Worm (Caenorhabditis elegans): ENCODE data around the gene hlh-28.

The hlh-28 gene

DNA sequence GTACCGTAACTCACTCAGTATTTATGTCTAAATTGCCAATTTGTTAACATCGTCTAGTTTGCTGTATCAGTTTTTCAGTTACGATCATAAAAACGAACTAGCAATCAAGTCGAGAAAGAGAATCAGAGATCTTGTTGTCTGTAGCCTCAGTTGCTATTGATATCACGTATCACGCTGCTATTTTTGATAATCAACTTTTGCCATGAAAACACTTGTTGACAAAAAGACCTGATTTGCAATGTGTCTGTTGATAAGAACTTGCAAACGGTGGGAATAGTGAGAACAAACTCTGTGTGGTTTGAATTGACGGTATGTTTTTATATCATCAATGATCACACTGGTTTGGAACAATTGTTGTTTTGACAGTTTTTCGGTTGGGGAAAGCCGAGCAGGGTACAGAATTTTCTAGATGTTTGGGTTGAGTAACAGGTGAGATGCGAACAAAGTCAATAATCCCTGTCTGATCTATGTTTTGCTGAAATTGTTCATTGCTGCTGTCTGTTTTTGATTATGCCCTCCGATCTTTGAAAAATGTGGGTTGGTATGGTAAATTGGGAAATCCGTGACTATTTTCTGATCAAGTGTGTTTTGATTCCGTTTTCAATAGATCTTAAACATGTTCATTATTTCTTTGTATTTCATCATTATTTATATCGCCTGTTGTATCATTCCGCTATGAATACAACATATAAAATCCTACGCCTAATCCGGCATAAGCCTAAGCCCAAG is 41.6 kb upstream of the hlh-28 start:
- TF ChIP-seq hlh-30 (tag; optimal IDR thresholded peaks at IDR 0.05; ENCODE audit: insufficient read depth) = peak; percentile 18
- peak in 1 of 2 experiments; percentile 61 for TF ChIP-seq mdl-1 (tag; optimal IDR thresholded peaks at IDR 0.05)
- no peak for TF ChIP-seq daf-19 (GFP tag; conservative IDR thresholded peaks at IDR 0.05)
- TF ChIP-seq nhr-28 (tag; optimal IDR thresholded peaks at IDR 0.05) = peak; percentile 78
- TF ChIP-seq dmd-6 (GFP tag; IDR thresholded peaks at IDR 0.05) = peak; percentile 72
- peak in 1 of 2 experiments; percentile 82 for TF ChIP-seq unc-62 (GFP tag; optimal IDR thresholded peaks at IDR 0.05 in 1 of 2)
- no peak for TF ChIP-seq unc-62 (tag; optimal IDR thresholded peaks at IDR 0.05)
- peak; percentile 95 for TF ChIP-seq aha-1 (tag)
- peak; percentile 10 for TF ChIP-seq nhr-102 (tag; optimal IDR thresholded peaks at IDR 0.05)
- TF ChIP-seq unc-39 (tag; optimal IDR thresholded peaks at IDR 0.05) = no peak
- peak; percentile 51 for TF ChIP-seq pqm-1 (tag; optimal IDR thresholded peaks at IDR 0.05)
- peak; percentile 75 for TF ChIP-seq hlh-11 (tag; optimal IDR thresholded peaks at IDR 0.05)
- TF ChIP-seq hmg-1.1 (GFP tag; IDR thresholded peaks at IDR 0.05) = 0 out of 2 replicates have a peak, but pooled peaks have one; percentile 8
- peak; percentile 80 for TF ChIP-seq dve-1 (tag; optimal IDR thresholded peaks at IDR 0.05; ENCODE audit: insufficient read depth)
- TF ChIP-seq php-3 (GFP tag; IDR thresholded peaks at IDR 0.05) = 0 out of 2 replicates have a peak, but pooled peaks have one; percentile 38
- peak in 1 of 2 experiments; percentile 30 for TF ChIP-seq daf-16 (GFP tag; optimal IDR thresholded peaks at IDR 0.05)
- TF ChIP-seq daf-16 (tag; optimal IDR thresholded peaks at IDR 0.05) = peak; percentile 99
- no peak for TF ChIP-seq duxl-1 (tag; optimal IDR thresholded peaks at IDR 0.05; ENCODE audit: poor library complexity)

DNA sequence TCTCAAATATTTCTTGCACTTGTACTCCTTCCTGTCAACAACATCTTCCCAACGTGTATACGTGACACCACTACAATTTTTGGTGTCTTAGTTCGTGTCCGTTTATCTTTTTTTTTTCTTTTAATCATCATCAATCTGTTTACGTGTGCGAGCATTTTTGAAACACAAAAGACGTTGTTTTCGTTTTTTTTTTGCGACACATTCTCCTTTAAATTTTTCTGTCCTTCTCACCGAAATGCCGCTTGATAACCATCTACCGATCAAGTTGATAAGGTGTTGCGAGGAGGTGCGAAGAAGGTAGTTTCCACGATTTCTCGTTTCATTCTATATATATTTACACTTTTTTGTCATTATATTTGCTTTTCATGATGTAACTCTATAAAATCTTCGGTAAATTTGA is 40.3 kb upstream of the hlh-28 start:
- no peak for TF ChIP-seq daf-16 (GFP tag; optimal IDR thresholded peaks at IDR 0.05)
- TF ChIP-seq daf-16 (tag; optimal IDR thresholded peaks at IDR 0.05) = peak; percentile 97
- TF ChIP-seq pqm-1 (tag; optimal IDR thresholded peaks at IDR 0.05) = peak; percentile 18
- no peak for TF ChIP-seq ztf-11 (tag; optimal IDR thresholded peaks at IDR 0.05)
- no peak for TF ChIP-seq unc-39 (tag; optimal IDR thresholded peaks at IDR 0.05)
- TF ChIP-seq arid-1 (GFP tag; conservative IDR thresholded peaks at IDR 0.05) = no peak
- no peak for TF ChIP-seq Y5F2A.4 (GFP tag; optimal IDR thresholded peaks at IDR 0.05)
- peak; percentile 9 for TF ChIP-seq nhr-28 (tag; optimal IDR thresholded peaks at IDR 0.05)
- peak; percentile 23 for TF ChIP-seq hlh-11 (tag; optimal IDR thresholded peaks at IDR 0.05)
- TF ChIP-seq R02D3.7 (tag; optimal IDR thresholded peaks at IDR 0.05) = no peak
- peak; percentile 44; the same call in 1 of the 2 replicates for TF ChIP-seq dmd-6 (GFP tag; IDR thresholded peaks at IDR 0.05)
- TF ChIP-seq lin-1 (GFP tag; IDR thresholded peaks at IDR 0.05) = no peak
- TF ChIP-seq rbr-2 (tag; optimal IDR thresholded peaks at IDR 0.05) = no peak
- TF ChIP-seq ceh-62 (tag; optimal IDR thresholded peaks at IDR 0.05) = no peak
- 0 out of 2 replicates have a peak, but pooled peaks have one; percentile 17 for TF ChIP-seq tra-1 (GFP tag; IDR thresholded peaks at IDR 0.05)
- TF ChIP-seq duxl-1 (tag; optimal IDR thresholded peaks at IDR 0.05; ENCODE audit: poor library complexity) = no peak
- TF ChIP-seq pha-4 (GFP tag; IDR thresholded peaks at IDR 0.05) = no peak
- TF ChIP-seq pha-4 (tag; optimal IDR thresholded peaks at IDR 0.05) = no peak
- TF ChIP-seq dve-1 (tag; optimal IDR thresholded peaks at IDR 0.05; ENCODE audit: insufficient read depth) = peak; percentile 24
- no peak for TF ChIP-seq mxl-3 (GFP tag; optimal IDR thresholded peaks at IDR 0.05)
- TF ChIP-seq ceh-32 (tag; optimal IDR thresholded peaks at IDR 0.05; ENCODE audit: poor library complexity) = no peak

DNA sequence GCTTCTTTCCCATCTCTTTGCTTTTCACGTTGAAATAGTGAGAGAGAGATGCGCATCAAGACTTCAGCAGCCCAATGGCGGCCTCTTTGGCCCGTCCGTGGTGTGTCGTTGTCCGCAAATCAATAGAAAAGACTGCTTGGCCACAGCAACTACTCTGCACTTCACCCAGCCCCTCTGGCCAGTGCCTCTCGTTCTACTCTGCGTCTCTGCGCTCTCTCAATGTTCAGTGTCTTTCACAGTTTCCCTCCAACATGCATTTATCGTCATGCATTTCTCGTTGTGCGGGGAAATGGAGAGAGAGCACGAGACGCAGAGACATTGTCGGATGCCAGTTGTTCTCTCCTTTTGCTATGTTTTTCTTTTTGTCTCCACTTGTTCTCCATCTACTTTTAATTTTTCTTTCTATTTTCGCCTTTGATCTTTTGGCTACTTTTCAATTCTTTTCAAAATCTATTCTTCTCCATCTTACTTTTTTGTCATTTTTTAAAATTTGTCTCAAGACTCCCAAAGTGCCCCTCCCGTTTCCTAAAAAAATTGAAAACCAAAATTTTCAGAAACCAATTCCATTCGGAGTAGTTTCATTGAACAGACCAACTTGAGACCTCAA is 37.2 kb upstream of the hlh-28 start, which contains the start of gene nhr-1:
Gene nhr-1, plus strand, starts transcription at position 557 of the 607 bp plus-strand sequence.
- TF ChIP-seq egl-27 (tag; optimal IDR thresholded peaks at IDR 0.05) = no peak
- TF ChIP-seq lin-1 (GFP tag; IDR thresholded peaks at IDR 0.05) = peak; percentile 44; the same call in 1 of the 2 replicates
- no peak for TF ChIP-seq ZK546.5 (tag; optimal IDR thresholded peaks at IDR 0.05)
- no peak for TF ChIP-seq cey-2 (tag; optimal IDR thresholded peaks at IDR 0.05; ENCODE audit: borderline replicate concordance, insufficient read depth)
- TF ChIP-seq Y5F2A.4 (GFP tag; optimal IDR thresholded peaks at IDR 0.05) = no peak
- peak; percentile 34 for TF ChIP-seq dpl-1 (GFP tag; optimal IDR thresholded peaks at IDR 0.05)
- peak; percentile 92 for TF ChIP-seq mxl-3 (GFP tag; optimal IDR thresholded peaks at IDR 0.05)
- no peak for TF ChIP-seq unc-130 (GFP tag; optimal IDR thresholded peaks at IDR 0.05)
- TF ChIP-seq Y48G9A.11 (GFP tag; IDR thresholded peaks at IDR 0.05) = no peak
- TF ChIP-seq pha-4 (GFP tag; IDR thresholded peaks at IDR 0.05) = peak; percentile 16; the same call in 1 of the 2 replicates
- peak; percentile 47 for TF ChIP-seq pha-4 (tag; optimal IDR thresholded peaks at IDR 0.05)
- peak; percentile 40 for TF ChIP-seq F10B5.3 (tag; optimal IDR thresholded peaks at IDR 0.05)
- TF ChIP-seq nhr-10 (tag; optimal IDR thresholded peaks at IDR 0.05) = peak; percentile 5
- no peak for TF ChIP-seq D1046.2 (GFP tag; IDR thresholded peaks at IDR 0.05)
- TF ChIP-seq nhr-76 (tag; optimal IDR thresholded peaks at IDR 0.05) = peak; percentile 29
- TF ChIP-seq madf-9 (GFP tag; conservative IDR thresholded peaks at IDR 0.05) = peak; percentile 62; the same call in 1 of the 2 replicates
- no peak for TF ChIP-seq daf-8 (GFP tag; IDR thresholded peaks at IDR 0.05)
- TF ChIP-seq mes-2 (tag; optimal IDR thresholded peaks at IDR 0.05; ENCODE audit: poor library complexity, severe bottlenecking) = peak; percentile 68
- TF ChIP-seq zfp-2 (tag; optimal IDR thresholded peaks at IDR 0.05) = no peak
- TF ChIP-seq daf-12 (tag; optimal IDR thresholded peaks at IDR 0.05) = no peak
